Worm (Caenorhabditis elegans): Measurements from ENCODE around the gene ten-1.

Gene ten-1

ce11 chrIII:6895166-6895565 lies 74.4 kb downstream of the ten-1 start (continued):
- TF ChIP-seq ets-5 (GFP tag; IDR thresholded peaks at IDR 0.05): no peak
- no peak for TF ChIP-seq alr-1 (tag; optimal IDR thresholded peaks at IDR 0.05; ENCODE audit: borderline replicate concordance)
- TF ChIP-seq nhr-11 (tag; optimal IDR thresholded peaks at IDR 0.05): peak; percentile 4
- TF ChIP-seq nhr-20 (tag; optimal IDR thresholded peaks at IDR 0.05): peak; percentile 87
- no peak for TF ChIP-seq zip-4 (GFP tag; optimal IDR thresholded peaks at IDR 0.05)
- TF ChIP-seq mef-2 (tag; optimal IDR thresholded peaks at IDR 0.05): no peak
- no peak for TF ChIP-seq aha-1 (tag; optimal IDR thresholded peaks at IDR 0.05)
- peak; percentile 31 to 67 for TF ChIP-seq lin-35 (GFP tag; optimal IDR thresholded peaks at IDR 0.05)
- TF ChIP-seq hlh-17 (GFP tag; optimal IDR thresholded peaks at IDR 0.05; ENCODE audit: borderline replicate concordance): no peak
- TF ChIP-seq sptf-1 (tag; optimal IDR thresholded peaks at IDR 0.05): no peak
- TF ChIP-seq nhr-77 (tag; optimal IDR thresholded peaks at IDR 0.05): peak; percentile 49
- peak; percentile 53 for TF ChIP-seq nhr-90 (tag; optimal IDR thresholded peaks at IDR 0.05; ENCODE audit: poor library complexity)
- TF ChIP-seq efl-3 (GFP tag; optimal IDR thresholded peaks at IDR 0.05): no peak
- no peak for TF ChIP-seq dsc-1 (tag; optimal IDR thresholded peaks at IDR 0.05)
- peak; percentile 86 for TF ChIP-seq snu-23 (GFP tag; optimal IDR thresholded peaks at IDR 0.05)
- no peak for TF ChIP-seq ces-1 (GFP tag; optimal IDR thresholded peaks at IDR 0.05)
- TF ChIP-seq nhr-76 (tag; optimal IDR thresholded peaks at IDR 0.05): no peak
- peak in 2 of 3 experiments; percentile 24 to 63 for TF ChIP-seq dpl-1 (GFP tag; optimal IDR thresholded peaks at IDR 0.05)
- no peak for TF ChIP-seq C34B4.2 (tag; optimal IDR thresholded peaks at IDR 0.05)
- peak; percentile 79 for TF ChIP-seq fos-1 (tag; optimal IDR thresholded peaks at IDR 0.05)
- TF ChIP-seq sox-4 (tag; optimal IDR thresholded peaks at IDR 0.05): no peak
- TF ChIP-seq elt-3 (tag; optimal IDR thresholded peaks at IDR 0.05): peak in 5 of 6 experiments; percentile 83 to 95 (median 91)
- no peak for TF ChIP-seq ceh-90 (tag; optimal IDR thresholded peaks at IDR 0.05)
- no peak for TF ChIP-seq unc-98 (GFP tag; IDR thresholded peaks at IDR 0.05)
- no peak for TF ChIP-seq Y116A8C.19 (tag; optimal IDR thresholded peaks at IDR 0.05; ENCODE audit: borderline replicate concordance)
- no peak for TF ChIP-seq ztf-11 (tag; optimal IDR thresholded peaks at IDR 0.05)
- no peak for TF ChIP-seq unc-62 (GFP tag; optimal IDR thresholded peaks at IDR 0.05)
- TF ChIP-seq xbp-1 (tag; optimal IDR thresholded peaks at IDR 0.05): peak; percentile 14
- TF ChIP-seq F16B12.6 (tag; optimal IDR thresholded peaks at IDR 0.05): no peak
- no peak for TF ChIP-seq hlh-4 (tag; optimal IDR thresholded peaks at IDR 0.05)
- TF ChIP-seq unc-30 (tag; optimal IDR thresholded peaks at IDR 0.05): no peak
- peak; percentile 74 to 91 for TF ChIP-seq lsy-2 (tag; optimal IDR thresholded peaks at IDR 0.05)
- TF ChIP-seq ceh-82 (tag; optimal IDR thresholded peaks at IDR 0.05): peak in 2 of 3 experiments; percentile 10 to 11
- TF ChIP-seq nhr-237 (tag; optimal IDR thresholded peaks at IDR 0.05): no peak
- peak; percentile 63 for TF ChIP-seq lin-39 (tag; optimal IDR thresholded peaks at IDR 0.05)
- peak; percentile 60 for TF ChIP-seq efl-1 (optimal IDR thresholded peaks at IDR 0.05)
- peak; percentile 36 to 95 for TF ChIP-seq efl-1 (GFP tag; optimal IDR thresholded peaks at IDR 0.05 in 1 of 2)
- peak; percentile 90 for TF ChIP-seq lin-14 (GFP tag; optimal IDR thresholded peaks at IDR 0.05)
- TF ChIP-seq unc-86 (tag; optimal IDR thresholded peaks at IDR 0.05): no peak
- TF ChIP-seq ztf-4 (tag; optimal IDR thresholded peaks at IDR 0.05): peak; percentile 51
- TF ChIP-seq mab-9 (GFP tag; IDR thresholded peaks at IDR 0.05): no peak
- peak; percentile 58 for TF ChIP-seq nhr-47 (tag; optimal IDR thresholded peaks at IDR 0.05)
- peak; percentile 55 for TF ChIP-seq lir-3 (tag; optimal IDR thresholded peaks at IDR 0.05; ENCODE audit: poor library complexity)
- TF ChIP-seq fkh-10 (GFP tag; optimal IDR thresholded peaks at IDR 0.05): no peak
- TF ChIP-seq isw-1 (GFP tag; IDR thresholded peaks at IDR 0.05): no peak
- peak; percentile 66 for TF ChIP-seq mep-1 (tag; optimal IDR thresholded peaks at IDR 0.05)
- no peak for TF ChIP-seq pax-3 (tag; optimal IDR thresholded peaks at IDR 0.05)
- TF ChIP-seq vab-15 (tag; optimal IDR thresholded peaks at IDR 0.05): no peak
- peak; percentile 87 for TF ChIP-seq nhr-85 (tag)
- TF ChIP-seq sup-37 (GFP tag; optimal IDR thresholded peaks at IDR 0.05): no peak
- no peak for TF ChIP-seq pqm-1 (tag; optimal IDR thresholded peaks at IDR 0.05)
- TF ChIP-seq fkh-4 (tag; optimal IDR thresholded peaks at IDR 0.05; ENCODE audit: borderline replicate concordance): no peak

All from whole organism, L1 larva.